Worm (Caenorhabditis elegans): ENCODE data around the gene dpy-21.

The dpy-21 gene

DNA sequence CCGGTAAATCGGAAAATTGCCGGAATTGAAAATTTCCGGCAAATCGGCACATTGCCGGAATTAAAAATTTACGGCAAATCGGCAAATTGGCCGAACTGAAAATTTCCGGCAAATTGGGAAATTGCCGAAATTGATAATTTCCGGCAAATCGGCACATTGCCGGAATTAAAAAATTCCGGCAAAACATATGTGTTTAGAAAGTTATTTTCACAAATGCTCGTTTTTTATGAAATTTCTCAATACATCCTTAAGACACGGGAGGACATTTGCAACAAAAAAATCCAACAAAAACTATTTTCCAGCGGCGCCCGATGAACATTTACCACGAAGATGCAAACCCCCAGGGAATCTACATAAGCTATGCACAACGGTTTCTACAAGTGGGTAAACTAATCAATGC is 30.3 kb downstream of the dpy-21 start, which contains the start of gene C06H5.8:
TSS of gene C06H5.8 (plus strand) at position 301 of the 400 bp plus-strand sequence.
- TF ChIP-seq dpl-1 (GFP tag; optimal IDR thresholded peaks at IDR 0.05) (no peak), ztf-4 (tag; optimal IDR thresholded peaks at IDR 0.05) (no peak), nhr-12 (tag; optimal IDR thresholded peaks at IDR 0.05) (no peak), pag-3 (tag; optimal IDR thresholded peaks at IDR 0.05; ENCODE audit: borderline replicate concordance, insufficient read depth) (no peak), dsc-1 (tag; optimal IDR thresholded peaks at IDR 0.05) (no peak), nhr-11 (tag; optimal IDR thresholded peaks at IDR 0.05) (no peak), skn-1 (tag; optimal IDR thresholded peaks at IDR 0.05) (no peak), aly-2 (tag; optimal IDR thresholded peaks at IDR 0.05) (no peak), snpc-4 (tag; optimal IDR thresholded peaks at IDR 0.05) (no peak), swsn-7 (tag; optimal IDR thresholded peaks at IDR 0.05) (no peak), lin-13 (GFP tag; optimal IDR thresholded peaks at IDR 0.05) (no peak), elt-3 (tag; optimal IDR thresholded peaks at IDR 0.05) (no peak)

DNA sequence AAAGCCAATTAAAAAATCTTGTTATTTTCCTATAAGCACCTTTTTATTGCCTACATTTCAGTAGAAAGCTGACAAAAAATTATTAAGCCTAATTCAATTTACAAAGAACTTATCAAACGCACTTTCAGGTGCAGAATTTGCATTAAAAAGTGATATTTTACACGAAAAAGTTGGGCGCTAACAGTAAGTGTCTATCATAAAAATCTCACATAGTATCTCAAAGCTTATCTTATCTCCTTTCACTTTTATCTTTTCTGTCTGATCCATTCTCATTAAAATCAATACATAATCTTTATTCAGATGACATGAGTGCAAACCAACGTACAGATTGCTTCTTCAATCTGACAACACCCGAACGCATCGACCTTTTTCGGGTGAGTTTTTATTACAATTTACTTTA is 39.0 kb downstream of the dpy-21 start, which contains the start of gene dcar-1:
TSS of gene dcar-1 (plus strand) at position 301 of the 400 bp plus-strand sequence.
- TF ChIP-seq snpc-4 (tag; optimal IDR thresholded peaks at IDR 0.05) (no peak), elt-3 (tag; optimal IDR thresholded peaks at IDR 0.05) (peak in 2 of 6 experiments; percentile 17 to 23), blmp-1 (tag; optimal IDR thresholded peaks at IDR 0.05) (peak; percentile 75), sup-37 (GFP tag; optimal IDR thresholded peaks at IDR 0.05) (no peak)

ce11 chrV:17905765-17906164 is 43.2 kb downstream of the dpy-21 start:
- TF ChIP-seq zip-4 (GFP tag; optimal IDR thresholded peaks at IDR 0.05) (no peak), nhr-90 (tag; optimal IDR thresholded peaks at IDR 0.05; ENCODE audit: poor library complexity) (no peak), nhr-47 (tag; optimal IDR thresholded peaks at IDR 0.05) (no peak), elt-2 (tag; optimal IDR thresholded peaks at IDR 0.05) (no peak), ceh-88 (GFP tag; IDR thresholded peaks at IDR 0.05) (no peak), F16B12.6 (tag; optimal IDR thresholded peaks at IDR 0.05) (no peak), sptf-1 (tag; optimal IDR thresholded peaks at IDR 0.05) (no peak), tlp-1 (tag; optimal IDR thresholded peaks at IDR 0.05) (no peak), unc-98 (GFP tag; IDR thresholded peaks at IDR 0.05) (no peak), ceh-82 (tag; optimal IDR thresholded peaks at IDR 0.05) (no peak), nhr-71 (tag; optimal IDR thresholded peaks at IDR 0.05) (peak; percentile 12), jun-1 (tag; optimal IDR thresholded peaks at IDR 0.05) (no peak), mdl-1 (tag; optimal IDR thresholded peaks at IDR 0.05) (no peak), hlh-17 (GFP tag; optimal IDR thresholded peaks at IDR 0.05; ENCODE audit: borderline replicate concordance) (no peak), efl-3 (GFP tag; optimal IDR thresholded peaks at IDR 0.05) (no peak), lin-13 (GFP tag; optimal IDR thresholded peaks at IDR 0.05) (no peak), nhr-237 (tag; optimal IDR thresholded peaks at IDR 0.05) (no peak), xbp-1 (tag; optimal IDR thresholded peaks at IDR 0.05) (no peak), ceh-8 (GFP tag; optimal IDR thresholded peaks at IDR 0.05) (no peak), irx-1 (tag; optimal IDR thresholded peaks at IDR 0.05) (no peak), dpl-1 (GFP tag; optimal IDR thresholded peaks at IDR 0.05) (peak in 1 of 3 experiments; percentile 2), fkh-8 (tag; optimal IDR thresholded peaks at IDR 0.05) (no peak), skn-1 (tag; optimal IDR thresholded peaks at IDR 0.05) (no peak), lin-39 (tag; optimal IDR thresholded peaks at IDR 0.05) (no peak), snu-23 (GFP tag; optimal IDR thresholded peaks at IDR 0.05) (peak; percentile 43), aly-2 (tag; optimal IDR thresholded peaks at IDR 0.05) (no peak), aha-1 (tag; optimal IDR thresholded peaks at IDR 0.05) (no peak), pax-3 (tag; optimal IDR thresholded peaks at IDR 0.05) (no peak), rnt-1 (tag; optimal IDR thresholded peaks at IDR 0.05) (no peak), egl-13 (tag; optimal IDR thresholded peaks at IDR 0.05) (no peak), alr-1 (tag; optimal IDR thresholded peaks at IDR 0.05; ENCODE audit: borderline replicate concordance) (no peak), egl-27 (tag; optimal IDR thresholded peaks at IDR 0.05) (no peak), ceh-90 (tag; optimal IDR thresholded peaks at IDR 0.05) (no peak), C16A3.4 (tag; optimal IDR thresholded peaks at IDR 0.05) (peak; percentile 31), C04F5.9 (tag; optimal IDR thresholded peaks at IDR 0.05) (no peak), nhr-19 (GFP tag; conservative IDR thresholded peaks at IDR 0.05) (peak; percentile 7; the same call in 1 of the 2 replicates), lin-35 (GFP tag; optimal IDR thresholded peaks at IDR 0.05) (peak in 1 of 2 experiments; percentile 49), efl-1 (optimal IDR thresholded peaks at IDR 0.05) (no peak), efl-1 (GFP tag; optimal IDR thresholded peaks at IDR 0.05 in 1 of 2) (peak in 1 of 2 experiments; percentile 86)
